Fruit fly (Drosophila melanogaster) Kc167 (cell line): ENCODE data around the gene Atg2.

Experiments
- Myc ChIP-seq: fragments of >200 bp; optimal IDR thresholded peaks from 2 replicates; lab custom pipeline; 2017; ENCODE audit warnings: missing external identifiers
- Sin3A ChIP-seq: fragments of >200 bp; optimal IDR thresholded peaks from 2 replicates; lab custom pipeline; 2018; ENCODE audit warnings: missing external identifiers
- h ChIP-seq: fragments of >200 bp; optimal IDR thresholded peaks from 3 replicates; lab custom pipeline; 2018; ENCODE audit warnings: missing external identifiers
- insv ChIP-seq: fragments of >200 bp; optimal IDR thresholded peaks from 3 replicates; lab custom pipeline; 2018; ENCODE audit warnings: missing external identifiers
- psq ChIP-seq: fragments of >200 bp; optimal IDR thresholded peaks from 2 replicates; lab custom pipeline; 2017; ENCODE audit warnings: missing external identifiers
- ttk ChIP-seq: sonication (Bioruptor generic); optimal IDR thresholded peaks from 2 replicates; lab custom pipeline; 2017; ENCODE audit warnings: missing external identifiers

Gene Atg2

DNA sequence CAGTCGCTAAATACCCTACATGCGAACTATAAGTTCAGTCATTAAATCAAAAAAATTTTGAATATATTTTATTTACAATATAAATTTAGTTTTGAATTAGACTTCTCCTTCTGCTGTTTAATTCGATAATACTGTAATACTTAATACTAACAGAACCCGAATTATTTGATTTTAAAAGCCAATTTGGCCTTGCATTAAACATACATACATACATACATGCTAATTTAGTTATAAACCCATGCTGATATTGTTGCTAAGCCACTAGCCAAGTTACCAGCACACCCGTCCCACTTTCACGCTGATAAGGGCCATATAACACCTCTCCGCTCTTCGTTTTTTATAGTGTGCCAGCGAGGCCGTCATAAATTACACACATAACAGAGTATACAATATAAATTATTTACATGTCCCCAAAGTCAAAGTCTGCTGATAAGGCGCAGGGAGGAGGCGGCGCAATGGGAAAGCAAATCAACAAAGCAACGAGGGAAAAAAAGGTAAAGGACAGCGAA, 25.0 kb downstream of the Atg2 start:
- no peak for TF ChIP-seq insv (lab: Kevin White, UChicago)
- no peak for TF ChIP-seq psq (lab: Kevin White, UChicago)
- no peak for TF ChIP-seq Sin3A (lab: Kevin White, UChicago)
- no peak for TF ChIP-seq ttk
- no peak for TF ChIP-seq h (lab: Kevin White, UChicago)
- TF ChIP-seq Myc (lab: Kevin White, UChicago): no peak

DNA sequence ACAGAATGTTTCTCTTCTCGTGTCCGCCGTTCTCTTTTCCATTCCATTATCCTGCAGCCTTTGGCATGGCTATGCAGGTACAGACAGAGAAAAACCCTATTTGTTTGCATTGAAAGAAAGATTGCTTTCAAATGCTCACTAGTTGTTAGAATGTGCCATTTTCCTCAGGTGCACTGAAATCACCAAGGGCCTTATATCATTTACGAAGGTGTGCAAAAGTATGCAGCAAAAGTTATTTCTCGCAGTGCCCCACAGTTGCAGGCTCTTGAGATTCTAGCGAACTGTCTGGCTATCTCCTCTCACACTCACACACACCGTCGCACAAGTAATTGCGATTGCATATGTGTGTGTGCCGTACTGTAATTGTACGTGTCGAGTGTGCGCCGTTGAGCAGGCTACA, 26.2 kb downstream of the Atg2 start:
- TF ChIP-seq psq (lab: Kevin White, UChicago): no peak
- TF ChIP-seq ttk: no peak
- TF ChIP-seq h (lab: Kevin White, UChicago): no peak
- TF ChIP-seq Sin3A (lab: Kevin White, UChicago): no peak
- no peak for TF ChIP-seq insv (lab: Kevin White, UChicago)
- no peak for TF ChIP-seq Myc (lab: Kevin White, UChicago)

dm6 chr3L:2801376-2801775, 27.2 kb downstream of the Atg2 start:
- TF ChIP-seq insv (lab: Kevin White, UChicago): no peak
- TF ChIP-seq ttk: no peak
- no peak for TF ChIP-seq Myc (lab: Kevin White, UChicago)
- TF ChIP-seq Sin3A (lab: Kevin White, UChicago): no peak
- TF ChIP-seq h (lab: Kevin White, UChicago): no peak
- no peak for TF ChIP-seq psq (lab: Kevin White, UChicago)

DNA sequence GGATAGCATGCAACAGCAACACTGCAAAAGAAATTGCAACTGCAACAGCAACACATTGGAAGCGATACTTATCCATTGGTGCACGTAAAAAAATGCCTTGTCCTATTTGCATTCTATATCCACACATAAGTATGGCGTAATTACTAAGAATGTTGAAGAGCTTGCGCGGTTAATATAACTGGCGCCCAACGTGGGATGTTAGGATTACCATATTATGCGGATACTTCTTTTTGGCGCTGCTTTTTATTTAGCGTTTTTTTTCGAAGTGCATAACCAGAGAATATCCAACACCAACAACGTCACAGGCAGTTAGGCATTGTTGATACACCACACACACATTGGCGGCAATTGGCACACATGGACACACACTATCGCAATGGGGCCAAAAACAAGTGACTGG, 27.9 kb downstream of the Atg2 start:
- TF ChIP-seq Myc (lab: Kevin White, UChicago) (no peak), h (lab: Kevin White, UChicago) (no peak)

DNA sequence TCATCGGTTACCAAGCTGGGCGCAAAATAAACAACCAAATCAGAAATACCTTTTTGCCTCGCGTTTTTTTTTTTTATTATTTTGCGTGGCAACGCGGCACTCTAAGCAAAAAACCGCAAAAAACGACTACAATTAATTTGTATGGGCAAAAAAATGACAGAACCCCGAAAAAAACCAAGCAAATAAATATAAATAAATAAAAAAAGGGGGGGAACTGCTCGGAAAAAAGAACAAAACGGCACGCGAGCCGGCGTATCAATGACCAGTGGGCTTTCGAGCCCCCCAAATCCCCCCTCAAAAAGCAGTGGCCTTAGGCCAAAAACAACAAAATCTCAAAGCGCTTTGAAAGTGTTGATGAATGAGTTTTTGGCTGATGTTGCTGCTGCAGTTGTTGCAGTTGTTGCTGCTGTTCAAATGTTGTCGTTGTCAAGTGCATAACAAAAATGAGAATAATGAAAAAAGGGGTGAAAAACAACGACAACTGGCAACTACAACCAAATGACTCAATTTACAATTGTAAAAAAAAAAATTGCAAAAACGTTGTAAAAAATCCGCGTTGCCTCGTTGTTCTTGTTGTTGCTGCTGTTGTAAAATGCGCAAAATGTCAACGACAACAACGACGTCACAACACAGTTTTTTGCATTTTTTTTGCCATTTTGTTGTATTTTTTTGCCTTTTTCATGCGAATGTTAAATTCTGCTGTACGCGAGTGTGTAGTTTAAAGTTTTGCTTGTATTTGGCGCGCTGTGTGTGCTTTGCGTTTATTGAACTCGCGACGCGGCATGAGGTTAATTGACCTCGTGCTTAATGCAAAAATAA, 31.2 kb downstream of the Atg2 start:
- no peak for TF ChIP-seq insv (lab: Kevin White, UChicago)
- TF ChIP-seq Sin3A (lab: Kevin White, UChicago): no peak
- TF ChIP-seq psq (lab: Kevin White, UChicago): no peak
- TF ChIP-seq ttk: no peak
- TF ChIP-seq h (lab: Kevin White, UChicago): no peak
- no peak for TF ChIP-seq Myc (lab: Kevin White, UChicago)

dm6 chr3L:2805956-2806527, 31.9 kb downstream of the Atg2 start:
- TF ChIP-seq psq (lab: Kevin White, UChicago) (no peak), h (lab: Kevin White, UChicago) (no peak), Myc (lab: Kevin White, UChicago) (no peak), Sin3A (lab: Kevin White, UChicago) (no peak), ttk (no peak), insv (lab: Kevin White, UChicago) (no peak)

- no peak for TF ChIP-seq insv (lab: Kevin White, UChicago)
- TF ChIP-seq Sin3A (lab: Kevin White, UChicago): no peak
- no peak for TF ChIP-seq ttk
- no peak for TF ChIP-seq Myc (lab: Kevin White, UChicago)
- no peak for TF ChIP-seq h (lab: Kevin White, UChicago)
- no peak for TF ChIP-seq psq (lab: Kevin White, UChicago)
Measured at dm6 chr3L:2807376-2807775, 33.2 kb downstream of the Atg2 start.

dm6 chr3L:2808278-2808892, 34.2 kb downstream of the Atg2 start:
- TF ChIP-seq ttk: no peak
- no peak for TF ChIP-seq psq (lab: Kevin White, UChicago)
- no peak for TF ChIP-seq h (lab: Kevin White, UChicago)
- TF ChIP-seq insv (lab: Kevin White, UChicago): no peak
- TF ChIP-seq Myc (lab: Kevin White, UChicago): no peak
- TF ChIP-seq Sin3A (lab: Kevin White, UChicago): no peak

DNA sequence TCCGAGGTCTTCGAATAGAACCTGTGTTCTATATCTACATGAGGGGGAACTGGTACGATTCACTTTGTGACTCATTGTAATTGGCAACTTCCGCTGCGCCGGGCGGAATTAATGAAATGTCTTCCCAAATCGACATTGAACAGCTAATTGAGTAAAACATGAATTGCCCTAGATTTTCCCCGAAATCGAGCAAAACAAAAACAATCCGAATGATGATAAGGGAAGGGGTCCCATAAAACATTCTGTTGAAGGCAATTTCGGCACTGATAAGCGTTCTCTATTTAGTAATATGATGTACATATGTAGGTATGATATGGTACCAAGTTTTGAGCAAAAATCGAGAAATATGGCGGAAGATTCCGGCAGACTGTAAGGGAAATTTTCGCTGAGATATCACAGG, 35.6 kb downstream of the Atg2 start:
- no peak for TF ChIP-seq Myc (lab: Kevin White, UChicago)
- no peak for TF ChIP-seq h (lab: Kevin White, UChicago)
- no peak for TF ChIP-seq Sin3A (lab: Kevin White, UChicago)
- TF ChIP-seq ttk: no peak
- TF ChIP-seq psq (lab: Kevin White, UChicago): no peak
- no peak for TF ChIP-seq insv (lab: Kevin White, UChicago)

DNA sequence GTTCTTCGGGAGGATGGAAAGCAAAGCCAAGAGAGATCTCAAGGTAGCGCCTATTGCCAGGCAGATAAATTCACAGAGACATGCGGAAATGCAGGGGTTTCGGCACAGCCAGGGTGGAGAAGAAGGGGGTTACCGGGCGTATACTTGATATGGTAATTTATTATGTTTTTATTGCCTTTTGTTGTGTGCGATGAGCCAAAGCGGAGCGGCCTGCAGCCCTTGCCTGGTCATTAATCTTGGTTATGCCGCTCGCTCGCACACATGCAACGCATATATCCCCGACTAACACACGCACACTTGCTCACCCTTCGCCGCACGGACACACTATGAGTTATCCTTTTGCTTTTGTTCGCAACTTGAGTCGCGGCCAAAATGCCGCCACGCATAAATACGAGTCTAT, 42.5 kb downstream of the Atg2 start:
- TF ChIP-seq Sin3A (lab: Kevin White, UChicago): no peak
- no peak for TF ChIP-seq h (lab: Kevin White, UChicago)
- TF ChIP-seq psq (lab: Kevin White, UChicago): no peak
- no peak for TF ChIP-seq insv (lab: Kevin White, UChicago)
- no peak for TF ChIP-seq ttk
- no peak for TF ChIP-seq Myc (lab: Kevin White, UChicago)

dm6 chr3L:2817872-2818271, 43.7 kb downstream of the Atg2 start:
- no peak for TF ChIP-seq insv (lab: Kevin White, UChicago)

DNA sequence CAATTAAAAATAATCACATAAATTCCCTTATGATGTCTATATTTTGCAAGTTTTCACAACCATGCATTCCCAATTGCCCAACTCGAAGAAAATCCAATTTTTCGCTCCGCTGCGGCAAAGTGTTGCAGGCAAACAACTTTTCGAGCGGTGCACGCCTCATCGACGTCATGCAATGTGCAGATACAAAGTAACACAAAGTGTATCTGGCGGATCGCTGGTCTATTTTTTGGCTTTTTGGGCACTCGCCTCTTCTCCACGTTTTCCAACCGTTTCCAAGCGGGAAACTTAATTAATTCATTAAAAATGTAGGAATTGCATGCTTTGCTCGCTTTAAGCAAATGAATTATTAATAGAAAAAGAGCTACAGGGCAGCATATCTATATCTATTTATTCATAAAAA, 44.6 kb downstream of the Atg2 start:
- no peak for TF ChIP-seq insv (lab: Kevin White, UChicago)
- no peak for TF ChIP-seq h (lab: Kevin White, UChicago)
- TF ChIP-seq Myc (lab: Kevin White, UChicago): no peak
- TF ChIP-seq ttk: no peak
- TF ChIP-seq Sin3A (lab: Kevin White, UChicago): no peak
- no peak for TF ChIP-seq psq (lab: Kevin White, UChicago)
